Worm (Caenorhabditis elegans): ENCODE results near the gene rbm-26.

ce11 chrIII:5683998-5684397 is 27.3 kb upstream of the rbm-26 start, which contains the start of gene rcan-1:
- no peak for TF ChIP-seq lin-15B (tag; optimal IDR thresholded peaks at IDR 0.05)
- TF ChIP-seq snpc-4 (tag; optimal IDR thresholded peaks at IDR 0.05), result no peak
- TF ChIP-seq nhr-12 (tag; optimal IDR thresholded peaks at IDR 0.05), result no peak
- no peak for TF ChIP-seq pha-4 (tag; optimal IDR thresholded peaks at IDR 0.05)
- no peak for TF ChIP-seq jun-1 (tag; optimal IDR thresholded peaks at IDR 0.05)
- TF ChIP-seq ama-1 (optimal IDR thresholded peaks at IDR 0.05), result no peak
- no peak for TF ChIP-seq ceh-9 (tag; optimal IDR thresholded peaks at IDR 0.05)
- TF ChIP-seq ztf-4 (tag; optimal IDR thresholded peaks at IDR 0.05), result no peak
- no peak for TF ChIP-seq ztf-11 (tag; optimal IDR thresholded peaks at IDR 0.05)
- TF ChIP-seq skn-1 (tag; optimal IDR thresholded peaks at IDR 0.05), result no peak

Data from whole organism, L3 larva.